Worm (Caenorhabditis elegans) whole organism, late embryonic: ENCODE data around the gene F48A11.4.

Experiments used
- C08G9.2 ChIP-seq: sonication (generic microtip); optimal IDR thresholded peaks from 2 replicates; lab custom pipeline; 2016; ENCODE audit warnings: mild to moderate bottlenecking, missing genetic modification characterization, moderate library complexity, missing compliant biosample characterization
- F13H6.1 ChIP-seq: sonication (generic microtip); optimal IDR thresholded peaks from 2 replicates; lab custom pipeline; 2016; ENCODE audit warnings: missing genetic modification characterization, missing compliant biosample characterization
- T23F11.4 ChIP-seq: fragments of 200-800 bp; sonication (Bioruptor generic); optimal IDR thresholded peaks from 2 replicates; lab custom pipeline; 2018; ENCODE audit warnings: mild to moderate bottlenecking, missing genetic modification characterization, missing compliant biosample characterization
- ahr-1 ChIP-seq: sonication (generic microtip); optimal IDR thresholded peaks from 2 replicates; lab custom pipeline; 2016; ENCODE audit warnings: missing genetic modification characterization, missing compliant biosample characterization
- ceh-14 ChIP-seq: sonication (generic microtip); optimal IDR thresholded peaks from 2 replicates; lab custom pipeline; 2016; ENCODE audit warnings: missing genotype, missing genetic modification characterization, missing compliant biosample characterization
- ceh-19 ChIP-seq: fragments of 200-800 bp; sonication (Bioruptor generic); optimal IDR thresholded peaks from 2 replicates; lab custom pipeline; 2018; ENCODE audit warnings: mild to moderate bottlenecking, missing genetic modification characterization, missing compliant biosample characterization
- ceh-2 ChIP-seq: sonication (generic microtip); optimal IDR thresholded peaks from 2 replicates; lab custom pipeline; 2016; ENCODE audit warnings: missing genotype, missing genetic modification characterization, missing compliant biosample characterization
- ceh-22 ChIP-seq: sonication (generic microtip); optimal IDR thresholded peaks from 2 replicates; lab custom pipeline; 2017; ENCODE audit warnings: missing biosample characterization, missing genetic modification characterization
- ceh-24 ChIP-seq: sonication (generic microtip); optimal IDR thresholded peaks from 2 replicates; lab custom pipeline; 2016; ENCODE audit warnings: mild to moderate bottlenecking, missing genetic modification characterization, missing compliant biosample characterization
- ceh-45 ChIP-seq: fragments of 200-800 bp; sonication (Bioruptor generic); IDR thresholded peaks from 2 replicates; pipeline ENCODE4 v1.3.6; 2022; ENCODE audit warnings: missing genetic modification reagents, missing genetic modification characterization, missing compliant biosample characterization
- ceh-9 ChIP-seq: sonication (generic microtip); optimal IDR thresholded peaks from 2 replicates; lab custom pipeline; 2016; ENCODE audit warnings: mild to moderate bottlenecking, missing genetic modification characterization, inconsistent platforms, missing compliant biosample characterization
- dve-1 ChIP-seq: sonication (generic microtip); optimal IDR thresholded peaks from 2 replicates; lab custom pipeline; 2017; ENCODE audit warnings: antibody characterized with exemption, mild to moderate bottlenecking, missing genetic modification characterization, missing compliant biosample characterization
- elt-2 ChIP-seq: sonication (generic microtip); optimal IDR thresholded peaks from 2 replicates; lab custom pipeline; 2016; ENCODE audit warnings: missing genetic modification reagents, missing genetic modification characterization, missing compliant biosample characterization
- fax-1 ChIP-seq: sonication (generic microtip); optimal IDR thresholded peaks from 2 replicates; lab custom pipeline; 2016; ENCODE audit warnings: missing genotype, missing genetic modification characterization, missing compliant biosample characterization
- fkh-10 ChIP-seq: fragments of 150-350 bp; optimal IDR thresholded peaks from 2 replicates; lab custom pipeline; 2014; ENCODE audit warnings: missing biosample characterization, missing genetic modification reagents, missing genetic modification characterization
- gmeb-2 ChIP-seq: sonication (generic microtip); optimal IDR thresholded peaks from 2 replicates; lab custom pipeline; 2016; ENCODE audit warnings: missing genetic modification characterization, inconsistent platforms, missing compliant biosample characterization
- hlh-15 ChIP-seq: sonication (generic microtip); optimal IDR thresholded peaks from 2 replicates; lab custom pipeline; 2016; ENCODE audit warnings: missing genetic modification characterization, missing compliant biosample characterization
- hlh-30 ChIP-seq: sonication (generic microtip); optimal IDR thresholded peaks from 2 replicates; lab custom pipeline; 2017; ENCODE audit warnings: antibody characterized with exemption, missing genetic modification characterization, missing compliant biosample characterization; ENCODE audit not compliant: insufficient read depth
- hlh-6 ChIP-seq: sonication (generic microtip); optimal IDR thresholded peaks from 2 replicates; lab custom pipeline; 2016; ENCODE audit warnings: missing genotype, missing genetic modification characterization, missing compliant biosample characterization
- hlh-8 ChIP-seq: sonication (generic microtip); optimal IDR thresholded peaks from 2 replicates; lab custom pipeline; 2016; ENCODE audit warnings: missing genotype, missing genetic modification characterization, missing compliant biosample characterization
- lim-6 ChIP-seq: sonication (generic microtip); optimal IDR thresholded peaks from 2 replicates; lab custom pipeline; 2016; ENCODE audit warnings: missing genetic modification characterization, missing compliant biosample characterization
- mec-3 ChIP-seq: sonication (generic microtip); optimal IDR thresholded peaks from 2 replicates; lab custom pipeline; 2016; ENCODE audit warnings: borderline replicate concordance, missing genetic modification characterization, missing compliant biosample characterization
- nhr-11 ChIP-seq: fragments of 150-350 bp; optimal IDR thresholded peaks from 2 replicates; lab custom pipeline; 2014; ENCODE audit warnings: missing biosample characterization, missing genetic modification characterization
- nhr-232 ChIP-seq: sonication (generic microtip); optimal IDR thresholded peaks from 2 replicates; lab custom pipeline; 2016; ENCODE audit warnings: missing genetic modification characterization, missing compliant biosample characterization
- odd-2 ChIP-seq: sonication (generic microtip); optimal IDR thresholded peaks from 2 replicates; lab custom pipeline; 2017; ENCODE audit warnings: antibody characterized with exemption, mild to moderate bottlenecking, missing genetic modification characterization, missing compliant biosample characterization
- pag-3 ChIP-seq: sonication (generic microtip); optimal IDR thresholded peaks from 2 replicates; lab custom pipeline; 2016; ENCODE audit warnings: missing compliant biosample characterization, missing genetic modification characterization, borderline replicate concordance
- pat-9 ChIP-seq: fragments of 200-800 bp; sonication (Bioruptor generic); optimal IDR thresholded peaks from 2 replicates; lab custom pipeline; 2018; ENCODE audit warnings: mild to moderate bottlenecking, missing genetic modification characterization, moderate library complexity, missing compliant biosample characterization
- pax-1 ChIP-seq: fragments of 150-350 bp; optimal IDR thresholded peaks from 2 replicates; lab custom pipeline; 2014; ENCODE audit warnings: missing biosample characterization, missing genetic modification characterization
- pha-2 ChIP-seq: sonication (generic microtip); optimal IDR thresholded peaks from 2 replicates; lab custom pipeline; 2017; ENCODE audit warnings: mild to moderate bottlenecking, missing genetic modification characterization, missing compliant biosample characterization
- pha-4 ChIP-seq: fragments of 150-350 bp; optimal IDR thresholded peaks from 2 replicates; lab custom pipeline; 2018; ENCODE audit warnings: missing biosample characterization, missing genetic modification reagents, missing genetic modification characterization
- pros-1 ChIP-seq: fragments of 150-350 bp; optimal IDR thresholded peaks from 2 replicates; lab custom pipeline; 2014; ENCODE audit warnings: missing biosample characterization, missing genetic modification reagents, missing genetic modification characterization
- rnt-1 ChIP-seq: sonication (generic microtip); optimal IDR thresholded peaks from 2 replicates; lab custom pipeline; 2016; ENCODE audit warnings: missing genetic modification characterization, missing compliant biosample characterization
- sox-4 ChIP-seq: sonication (generic microtip); optimal IDR thresholded peaks from 2 replicates; lab custom pipeline; 2017; ENCODE audit warnings: mild to moderate bottlenecking, missing genetic modification characterization, inconsistent platforms, missing compliant biosample characterization
- tbx-2 ChIP-seq: sonication (generic microtip); optimal IDR thresholded peaks from 2 replicates; lab custom pipeline; 2016; ENCODE audit warnings: missing genetic modification characterization, missing compliant biosample characterization
- unc-3 ChIP-seq, 2 experiments: fragments of 200-800 bp in 1 of 2; sonication (Bioruptor generic) in 1 of 2; sonication (generic microtip) in 1 of 2; conservative IDR thresholded peaks in 1 of 2; optimal IDR thresholded peaks in 1 of 2; 2 replicates each; pipeline versions ENCODE4 v1.3.6 to Lab custom; 2016 to 2022; ENCODE audit warnings: missing compliant biosample characterization in 2 of 2, missing genetic modification characterization in 2 of 2, missing genetic modification reagents in 1 of 2
- unc-86 ChIP-seq: sonication (generic microtip); optimal IDR thresholded peaks from 2 replicates; lab custom pipeline; 2016; ENCODE audit warnings: missing genetic modification characterization, missing compliant biosample characterization

The F48A11.4 gene

ce11 chrII:186504-186903 is 29.9 kb downstream of the F48A11.4 start, which contains the start of gene T01D1.8:
T01D1.8 (plus strand) TSS chrII:186739.
- TF ChIP-seq elt-2 (tag; lab: Kevin White, UChicago) = peak; percentile 70
- TF ChIP-seq ceh-45 (GFP tag; lab: Robert Waterston, UW) = no peak

- no peak for TF ChIP-seq pat-9 (tag; lab: Kevin White, UChicago)
- no peak for TF ChIP-seq gmeb-2 (tag; lab: Kevin White, UChicago)
- TF ChIP-seq nhr-232 (tag; lab: Kevin White, UChicago) = no peak
- no peak for TF ChIP-seq pha-2 (tag; lab: Kevin White, UChicago)
- TF ChIP-seq ceh-19 (GFP tag; lab: Kevin White, UChicago) = no peak
- TF ChIP-seq T23F11.4 (GFP tag; lab: Kevin White, UChicago) = no peak
- TF ChIP-seq pha-4 (tag; lab: Kevin White, UChicago) = no peak
- no peak for TF ChIP-seq F13H6.1
- TF ChIP-seq hlh-6 (tag; lab: Kevin White, UChicago) = no peak
- TF ChIP-seq ceh-2 (tag; lab: Kevin White, UChicago) = no peak
- no peak for TF ChIP-seq ceh-14 (tag; lab: Kevin White, UChicago)
- TF ChIP-seq lim-6 (tag; lab: Kevin White, UChicago) = no peak
- TF ChIP-seq hlh-15 (tag; lab: Kevin White, UChicago) = no peak
- TF ChIP-seq hlh-30 (tag; lab: Kevin White, UChicago) = no peak
- TF ChIP-seq odd-2 (tag; lab: Kevin White, UChicago) = no peak
Measured at ce11 chrII:178993-179392, 37.4 kb downstream of the F48A11.4 start, which contains the start of gene T01D1.4. T01D1.4 (minus strand) TSS chrII:179093.

- TF ChIP-seq C08G9.2 (tag; lab: Kevin White, UChicago) (no peak), pat-9 (tag; lab: Kevin White, UChicago) (no peak), rnt-1 (tag; lab: Kevin White, UChicago) (no peak), ceh-9 (no peak)
Measured at ce11 chrII:178146-178545, 38.3 kb downstream of the F48A11.4 start.

DNA sequence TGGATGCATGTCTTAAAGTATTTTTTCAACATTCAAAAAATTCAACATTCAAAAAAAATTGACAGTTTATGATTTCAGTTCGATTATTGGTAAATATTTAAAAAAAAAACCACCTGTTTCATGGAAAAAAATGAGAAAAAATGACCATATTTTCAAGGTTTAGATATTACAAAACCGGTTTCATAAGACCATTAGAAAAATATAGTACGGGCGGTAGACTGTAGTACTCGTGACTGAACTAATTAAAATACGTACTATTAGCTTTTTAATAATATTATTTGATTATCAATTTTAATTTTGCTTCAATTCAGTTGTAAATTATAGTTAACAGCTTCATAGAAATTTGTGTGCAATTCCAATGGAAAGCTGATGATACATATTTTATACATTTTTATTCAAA is 39.8 kb downstream of the F48A11.4 start:
- TF ChIP-seq tbx-2 (tag; lab: Kevin White, UChicago) (no peak), ahr-1 (tag; lab: Kevin White, UChicago) (no peak), pag-3 (tag; lab: Kevin White, UChicago) (no peak), odd-2 (tag; lab: Kevin White, UChicago) (no peak), fkh-10 (GFP tag; lab: Kevin White, UChicago) (no peak), dve-1 (tag; lab: Kevin White, UChicago) (no peak), hlh-15 (tag; lab: Kevin White, UChicago) (no peak)

DNA sequence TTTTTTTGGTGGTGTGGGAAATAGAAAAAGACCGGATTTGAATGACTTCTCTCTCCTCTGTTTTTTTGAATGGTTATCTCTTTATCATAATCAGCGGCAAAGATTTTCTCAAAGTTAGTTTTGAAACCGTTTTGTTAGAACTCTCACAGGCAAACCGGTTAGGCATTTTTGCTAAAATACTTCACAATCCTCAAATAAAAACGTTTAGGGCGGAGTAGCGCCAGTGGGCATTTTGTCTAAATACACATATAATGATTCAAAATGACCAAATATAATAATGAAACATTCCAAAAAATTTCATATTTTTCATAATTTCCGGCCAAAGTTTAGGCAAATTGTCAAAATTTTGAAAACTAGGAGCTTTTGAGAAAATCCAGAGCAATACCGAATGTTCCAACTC is 40.6 kb downstream of the F48A11.4 start, which contains the start of gene T01D1.3:
Gene T01D1.3 (minus strand): TSS at position 101 of the 400 bp plus-strand sequence.
- TF ChIP-seq nhr-11 (tag; lab: Kevin White, UChicago) = no peak
- TF ChIP-seq pax-1 (tag; lab: Kevin White, UChicago) = no peak
- TF ChIP-seq sox-4 (tag; lab: Kevin White, UChicago) = no peak
- no peak for TF ChIP-seq pag-3 (tag; lab: Kevin White, UChicago)
- TF ChIP-seq ceh-24 (tag; lab: Kevin White, UChicago) = no peak
- TF ChIP-seq mec-3 = no peak
- no peak for TF ChIP-seq hlh-8 (tag; lab: Kevin White, UChicago)
- TF ChIP-seq ceh-22 (tag; lab: Kevin White, UChicago) = no peak
- TF ChIP-seq fax-1 (tag; lab: Kevin White, UChicago) = no peak
- no peak for TF ChIP-seq unc-3 (GFP tag; conservative IDR thresholded peaks at IDR 0.05; lab: Robert Waterston, UW)
- TF ChIP-seq unc-3 (tag; optimal IDR thresholded peaks at IDR 0.05; lab: Kevin White, UChicago) = no peak
- TF ChIP-seq pros-1 (tag; lab: Kevin White, UChicago) = no peak
- no peak for TF ChIP-seq unc-86 (tag; lab: Kevin White, UChicago)
- TF ChIP-seq ceh-14 (tag; lab: Kevin White, UChicago) = no peak
- no peak for TF ChIP-seq hlh-6 (tag; lab: Kevin White, UChicago)
